Fruit fly (Drosophila melanogaster) whole organism, embryonic: ENCODE data around the gene Rab40.
A peak's percentile ranks its signal among the peaks of the same experiment; 100 is the strongest.

Source experiments
- B-H1 ChIP-seq: fragments of 200-800 bp; sonication (Bioruptor generic); IDR thresholded peaks from 3 replicates; pipeline ENCODE4 v1.3.6; 2022; ENCODE audit warnings: missing biosample characterization, missing genetic modification characterization
- CG10147 ChIP-seq: fragments of 200-800 bp; sonication (Bioruptor generic); optimal IDR thresholded peaks from 2 replicates; lab custom pipeline; 2019; ENCODE audit warnings: missing biosample characterization, mild to moderate bottlenecking, missing genetic modification characterization, moderate library complexity
- CG10209 ChIP-seq: fragments of 200-800 bp; sonication (Bioruptor generic); optimal IDR thresholded peaks from 3 replicates; lab custom pipeline; 2017; ENCODE audit warnings: missing biosample characterization, mild to moderate bottlenecking, missing genetic modification characterization, missing genetic modification reagents
- CG10274 ChIP-seq: fragments of 200-800 bp; sonication (Bioruptor generic); optimal IDR thresholded peaks from 3 replicates; lab custom pipeline; 2017; ENCODE audit warnings: missing biosample characterization, mild to moderate bottlenecking, missing genetic modification characterization
- CG10366 ChIP-seq: fragments of 200-800 bp; sonication (Bioruptor generic); IDR thresholded peaks from 2 replicates; pipeline ENCODE4 v1.3.6; 2022; ENCODE audit warnings: missing biosample characterization, missing genetic modification characterization
- CG10543 ChIP-seq: fragments of 200-800 bp; sonication (Bioruptor generic); optimal IDR thresholded peaks from 3 replicates; lab custom pipeline; 2017; ENCODE audit warnings: missing biosample characterization, mild to moderate bottlenecking, missing genetic modification characterization, moderate library complexity
- CG10979 ChIP-seq: fragments of 200-800 bp; sonication (Bioruptor generic); optimal IDR thresholded peaks from 2 replicates; lab custom pipeline; 2018; ENCODE audit warnings: missing biosample characterization, mild to moderate bottlenecking, missing genetic modification characterization, moderate library complexity
- CG11504 ChIP-seq: fragments of 200-800 bp; sonication (Bioruptor generic); optimal IDR thresholded peaks from 3 replicates; lab custom pipeline; 2019; ENCODE audit warnings: missing biosample characterization, mild to moderate bottlenecking, missing genetic modification characterization, moderate library complexity
- CG11560 ChIP-seq: fragments of 200-800 bp; sonication (Bioruptor generic); IDR thresholded peaks from 3 replicates; pipeline ENCODE4 v1.3.6; 2022; ENCODE audit warnings: missing biosample characterization, missing genetic modification characterization
- CG12104 ChIP-seq: fragments of 200-800 bp; sonication (Bioruptor generic); optimal IDR thresholded peaks from 3 replicates; lab custom pipeline; 2016; ENCODE audit warnings: missing biosample characterization, missing genetic modification characterization
- CG12155 ChIP-seq: fragments of 200-800 bp; sonication (Bioruptor generic); optimal IDR thresholded peaks from 3 replicates; lab custom pipeline; 2016; ENCODE audit warnings: missing biosample characterization, missing genetic modification characterization
- CG12299 ChIP-seq: fragments of 200-800 bp; sonication (Bioruptor generic); optimal IDR thresholded peaks from 2 replicates; lab custom pipeline; 2018; ENCODE audit warnings: missing biosample characterization, mild to moderate bottlenecking, missing genetic modification characterization
- CG1233 ChIP-seq: fragments of 200-800 bp; sonication (Bioruptor generic); optimal IDR thresholded peaks from 4 replicates; lab custom pipeline; 2018; ENCODE audit warnings: missing biosample characterization, mild to moderate bottlenecking, missing genetic modification characterization
- CG12659 ChIP-seq: fragments of 200-800 bp; sonication (Bioruptor generic); optimal IDR thresholded peaks from 3 replicates; lab custom pipeline; 2017; ENCODE audit warnings: mild to moderate bottlenecking, missing biosample characterization, missing genetic modification reagents, missing genetic modification characterization
- CG17385 ChIP-seq: fragments of 200-800 bp; sonication (Bioruptor generic); optimal IDR thresholded peaks from 3 replicates; lab custom pipeline; 2018; ENCODE audit warnings: missing biosample characterization, mild to moderate bottlenecking, missing genetic modification characterization
- CG17612 ChIP-seq: fragments of 200-800 bp; sonication (Bioruptor generic); IDR thresholded peaks from 2 replicates; pipeline ENCODE4 v1.3.6; 2022; ENCODE audit warnings: missing biosample characterization, missing genetic modification characterization
- CG2120 ChIP-seq: fragments of 200-800 bp; sonication (Bioruptor generic); optimal IDR thresholded peaks from 3 replicates; lab custom pipeline; 2016; ENCODE audit warnings: missing biosample characterization, missing genetic modification characterization
- CG2712 ChIP-seq: fragments of 200-800 bp; optimal IDR thresholded peaks from 3 replicates; lab custom pipeline; 2019; ENCODE audit warnings: missing biosample characterization, mild to moderate bottlenecking, missing genetic modification characterization, moderate library complexity
- CG30403 ChIP-seq: fragments of 200-800 bp; sonication (Bioruptor generic); optimal IDR thresholded peaks from 3 replicates; lab custom pipeline; 2016; ENCODE audit warnings: missing biosample characterization, missing genetic modification characterization
- CG3281 ChIP-seq: fragments of 200-800 bp; sonication (Bioruptor generic); optimal IDR thresholded peaks from 3 replicates; lab custom pipeline; 2017; ENCODE audit warnings: missing biosample characterization, mild to moderate bottlenecking, missing genetic modification characterization
- CG3407 ChIP-seq: fragments of 200-800 bp; sonication (Bioruptor generic); optimal IDR thresholded peaks from 2 replicates; lab custom pipeline; 2018; ENCODE audit warnings: missing biosample characterization, mild to moderate bottlenecking, missing genetic modification characterization
- CG4424 ChIP-seq: fragments of 200-800 bp; sonication (Bioruptor generic); optimal IDR thresholded peaks from 3 replicates; lab custom pipeline; 2016; ENCODE audit warnings: missing biosample characterization, missing genetic modification characterization
- CG6791 ChIP-seq: fragments of 200-800 bp; sonication (Bioruptor generic); IDR thresholded peaks from 3 replicates; pipeline ENCODE4 v1.3.6; 2022; ENCODE audit warnings: missing biosample characterization, missing genetic modification characterization; ENCODE audit not compliant: partially characterized antibody
- Dad ChIP-seq: fragments of 200-800 bp; sonication (Bioruptor generic); optimal IDR thresholded peaks from 3 replicates; lab custom pipeline; 2016; ENCODE audit warnings: missing biosample characterization, missing genetic modification characterization
- Doc3 ChIP-seq: fragments of 200-800 bp; sonication (Bioruptor generic); IDR thresholded peaks from 3 replicates; pipeline ENCODE4 v1.3.6; 2022; ENCODE audit warnings: missing biosample characterization, missing genetic modification characterization; ENCODE audit not compliant: partially characterized antibody
- E2f1 ChIP-seq: fragments of 200-800 bp; sonication (Bioruptor generic); IDR thresholded peaks from 2 replicates; pipeline ENCODE4 v1.3.6; 2022; ENCODE audit warnings: missing biosample characterization, missing genetic modification characterization
- Elba2 ChIP-seq: fragments of 200-800 bp; sonication (Bioruptor generic); optimal IDR thresholded peaks from 3 replicates; lab custom pipeline; 2016; ENCODE audit warnings: missing biosample characterization, missing genetic modification characterization
- Fer3 ChIP-seq: fragments of 200-800 bp; sonication (Bioruptor generic); optimal IDR thresholded peaks from 2 replicates; lab custom pipeline; 2018; ENCODE audit warnings: missing biosample characterization, mild to moderate bottlenecking, missing genetic modification characterization, moderate library complexity
- Gug ChIP-seq: fragments of 200-800 bp; sonication (Bioruptor generic); IDR thresholded peaks from 4 replicates; pipeline ENCODE4 v1.3.6; 2022; ENCODE audit warnings: missing biosample characterization, missing genetic modification characterization
- HHEX ChIP-seq: fragments of 200-800 bp; sonication (Bioruptor generic); optimal IDR thresholded peaks from 3 replicates; lab custom pipeline; 2017; ENCODE audit warnings: missing biosample characterization, mild to moderate bottlenecking, missing genetic modification characterization, missing genetic modification reagents
- Usf ChIP-seq: fragments of 200-800 bp; sonication (Bioruptor generic); optimal IDR thresholded peaks from 2 replicates; lab custom pipeline; 2017; ENCODE audit warnings: missing genotype, missing biosample characterization, missing genetic modification characterization
- bab2 ChIP-seq: fragments of 200-800 bp; sonication (Bioruptor generic); optimal IDR thresholded peaks from 2 replicates; lab custom pipeline; 2016; ENCODE audit warnings: missing biosample characterization, missing genetic modification characterization
- bsh ChIP-seq, 2 experiments: fragments of 200-800 bp; sonication (Bioruptor generic); optimal IDR thresholded peaks; 2 replicates each; lab custom pipeline; 2017 to 2018; ENCODE audit warnings: mild to moderate bottlenecking in 2 of 2, missing biosample characterization in 2 of 2, missing genetic modification characterization in 2 of 2, moderate library complexity in 1 of 2
- chn ChIP-seq: fragments of 200-800 bp; sonication (Bioruptor generic); optimal IDR thresholded peaks from 2 replicates; lab custom pipeline; 2016; ENCODE audit warnings: missing biosample characterization, missing genetic modification characterization
- ci ChIP-seq: fragments of 200-800 bp; sonication (Bioruptor generic); IDR thresholded peaks from 3 replicates; pipeline ENCODE4 v1.3.6; 2022; ENCODE audit warnings: missing biosample characterization, missing genetic modification characterization
- crc ChIP-seq: fragments of 200-800 bp; sonication (Bioruptor generic); optimal IDR thresholded peaks from 2 replicates; lab custom pipeline; 2016; ENCODE audit warnings: missing biosample characterization, missing genetic modification characterization
- fd96Cb ChIP-seq: fragments of 200-800 bp; sonication (Bioruptor generic); optimal IDR thresholded peaks from 2 replicates; lab custom pipeline; 2018; ENCODE audit warnings: missing biosample characterization, mild to moderate bottlenecking, missing genetic modification characterization, moderate library complexity
- gce ChIP-seq: fragments of 200-800 bp; sonication (Bioruptor generic); IDR thresholded peaks from 3 replicates; pipeline ENCODE4 v1.3.6; 2022; ENCODE audit warnings: missing biosample characterization, missing genetic modification characterization
- gem ChIP-seq: fragments of 200-800 bp; sonication (Bioruptor generic); optimal IDR thresholded peaks from 2 replicates; lab custom pipeline; 2019; ENCODE audit warnings: missing biosample characterization, mild to moderate bottlenecking, missing genetic modification characterization, moderate library complexity
- gt ChIP-seq: fragments of 200-800 bp; sonication (Bioruptor generic); IDR thresholded peaks from 2 replicates; pipeline ENCODE4 v1.3.6; 2022; ENCODE audit warnings: missing biosample characterization, missing genetic modification characterization
- lab ChIP-seq: fragments of 200-800 bp; sonication (Bioruptor generic); optimal IDR thresholded peaks from 3 replicates; lab custom pipeline; 2017; ENCODE audit warnings: missing biosample characterization, missing genetic modification characterization, mild to moderate bottlenecking, moderate library complexity, missing genetic modification reagents
- lola ChIP-seq, 3 experiments: fragments of >200 bp in 2 of 3; fragments of 200-800 bp in 1 of 3; sonication (Bioruptor generic) in 1 of 3; optimal IDR thresholded peaks; 2 replicates each; lab custom pipeline; 2017 to 2019; ENCODE audit warnings: missing biosample characterization in 3 of 3, missing genetic modification characterization in 3 of 3, mild to moderate bottlenecking in 1 of 3, moderate library complexity in 1 of 3
- nerfin-1 ChIP-seq: fragments of 200-800 bp; sonication (Bioruptor generic); optimal IDR thresholded peaks from 3 replicates; lab custom pipeline; 2019; ENCODE audit warnings: missing biosample characterization, mild to moderate bottlenecking, missing genetic modification characterization, moderate library complexity
- pum ChIP-seq: fragments of 200-800 bp; sonication (Bioruptor generic); optimal IDR thresholded peaks from 2 replicates; lab custom pipeline; 2016; ENCODE audit warnings: missing biosample characterization, missing genetic modification characterization
- ranshi ChIP-seq: fragments of 200-800 bp; sonication (Bioruptor generic); IDR thresholded peaks from 2 replicates; pipeline ENCODE4 v1.3.6; 2022; ENCODE audit warnings: missing biosample characterization, missing genetic modification characterization
- sens ChIP-seq: fragments of 200-800 bp; sonication (Bioruptor generic); peaks from one replicate; lab custom pipeline; 2016; ENCODE audit warnings: missing biosample characterization, missing genetic modification characterization
- tgo ChIP-seq: fragments of 200-800 bp; sonication (Bioruptor generic); IDR thresholded peaks from 3 replicates; pipeline ENCODE4 v1.3.6; 2022; ENCODE audit warnings: missing biosample characterization, missing genetic modification characterization
- tio ChIP-seq: fragments of 200-800 bp; sonication (Bioruptor generic); optimal IDR thresholded peaks from 2 replicates; lab custom pipeline; 2017; ENCODE audit warnings: missing biosample characterization, missing genetic modification characterization, inconsistent platforms
- vvl ChIP-seq: fragments of 200-800 bp; sonication (Bioruptor generic); IDR thresholded peaks from 2 replicates; pipeline ENCODE4 v1.3.6; 2022; ENCODE audit warnings: missing biosample characterization, missing genetic modification characterization

Gene Rab40

DNA sequence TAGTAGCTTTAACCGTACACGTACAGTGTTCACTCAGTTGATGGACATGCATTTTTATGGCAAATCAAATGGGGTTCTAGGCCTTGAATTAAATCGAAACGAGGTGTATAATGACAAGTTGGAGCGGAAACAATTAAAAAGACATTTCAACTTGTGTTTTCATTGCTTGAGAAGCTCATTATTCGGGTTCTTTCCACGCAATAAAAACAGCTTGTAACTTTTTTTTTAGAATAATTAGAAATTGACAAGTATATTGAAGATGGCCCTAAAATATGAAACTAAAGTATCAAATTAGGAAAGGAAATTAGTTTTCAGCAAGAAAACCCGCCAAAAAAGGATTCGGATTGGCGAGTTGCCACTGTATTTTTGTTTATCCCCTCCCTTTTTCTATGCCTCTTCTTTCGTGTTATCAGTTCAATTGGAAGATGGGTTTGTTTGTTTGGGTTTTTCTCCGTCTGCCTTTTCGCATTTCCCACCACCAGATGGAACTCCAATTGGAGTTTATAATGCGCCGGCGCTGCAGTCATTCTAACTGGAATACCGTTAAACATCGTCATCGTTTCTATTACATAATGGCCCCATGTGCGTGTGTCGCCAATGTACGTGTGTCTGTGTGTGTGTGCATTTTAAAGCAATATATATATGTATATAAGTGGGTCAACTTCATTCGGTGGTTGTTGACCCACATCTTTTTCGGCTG lies 3.8 kb upstream of the Rab40 start (continued):
- peak; percentile 51 for TF ChIP-seq crc (GFP tag; lab: Kevin White, UChicago)
- peak; percentile 65 for TF ChIP-seq CG30403 (GFP tag; lab: Kevin White, UChicago)
- TF ChIP-seq fd96Cb (tag; lab: Kevin White, UChicago) = peak; percentile 48
- TF ChIP-seq Dad = peak; percentile 20
- no peak for TF ChIP-seq CG10366 (GFP tag; lab: Robert Waterston, UW)
- TF ChIP-seq lola (GFP tag; optimal IDR thresholded peaks at IDR 0.05; lab: Kevin White, UChicago) = peak in 1 of 3 experiments; percentile 18
- peak; percentile 9 for TF ChIP-seq CG12299 (tag; lab: Kevin White, UChicago)
- peak; percentile 50 for TF ChIP-seq tio (GFP tag; lab: Kevin White, UChicago)
- TF ChIP-seq CG2120 = peak; percentile 68
- TF ChIP-seq tgo (GFP tag; lab: Robert Waterston, UW) = no peak
- peak; percentile 74 for TF ChIP-seq lab (GFP tag; lab: Kevin White, UChicago)
- peak; percentile 27 for TF ChIP-seq CG12104
- TF ChIP-seq CG4424 (GFP tag; lab: Kevin White, UChicago) = peak; percentile 45
- TF ChIP-seq CG10147 = peak; percentile 56
- peak; percentile 29 for TF ChIP-seq chn (GFP tag; lab: Kevin White, UChicago)
- TF ChIP-seq CG6791 = no peak
- TF ChIP-seq CG10209 (GFP tag; lab: Kevin White, UChicago) = peak; percentile 46
- no peak for TF ChIP-seq CG17612 (GFP tag; lab: Robert Waterston, UW)
- peak; percentile 45 for TF ChIP-seq CG10543 (GFP tag; lab: Kevin White, UChicago)
- TF ChIP-seq pum = no peak
- TF ChIP-seq bab2 (GFP tag; lab: Kevin White, UChicago) = peak; percentile 15
- TF ChIP-seq Usf = no peak
- peak; percentile 78 for TF ChIP-seq CG11504 (tag; lab: Kevin White, UChicago)
- TF ChIP-seq Gug (GFP tag; lab: Robert Waterston, UW) = no peak
- peak; percentile 92 for TF ChIP-seq sens (GFP tag; lab: Kevin White, UChicago)
- TF ChIP-seq Doc3 = no peak
- TF ChIP-seq E2f1 = peak; percentile 22; the same call in 1 of the 2 replicates
- TF ChIP-seq CG10979 (tag; lab: Kevin White, UChicago) = peak; percentile 43
- peak; percentile 32 for TF ChIP-seq CG2712
- peak; percentile 36 for TF ChIP-seq CG1233
- peak; percentile 52 for TF ChIP-seq CG17385 (GFP tag; lab: Kevin White, UChicago)
- TF ChIP-seq vvl (GFP tag; lab: Robert Waterston, UW) = peak; percentile 33; the same call in 1 of the 2 replicates
- peak in 1 of 2 experiments; percentile 35 for TF ChIP-seq bsh (GFP tag; optimal IDR thresholded peaks at IDR 0.05; lab: Kevin White, UChicago)
- peak; percentile 55 for TF ChIP-seq HHEX (GFP tag; lab: Kevin White, UChicago)
- TF ChIP-seq CG12659 (GFP tag; lab: Kevin White, UChicago) = peak; percentile 41
- no peak for TF ChIP-seq gt
- TF ChIP-seq gce (GFP tag; lab: Robert Waterston, UW) = no peak
- TF ChIP-seq CG11560 (tag; lab: Robert Waterston, UW) = 0 out of 3 replicates have a peak, but pooled peaks have one; percentile 12
- no peak for TF ChIP-seq ci
- peak; percentile 82 for TF ChIP-seq Elba2 (GFP tag; lab: Kevin White, UChicago)
- no peak for TF ChIP-seq ranshi (GFP tag; lab: Robert Waterston, UW)
- TF ChIP-seq Fer3 (tag; lab: Kevin White, UChicago) = peak; percentile 2
- peak; percentile 61 for TF ChIP-seq CG3281 (GFP tag; lab: Kevin White, UChicago)
- TF ChIP-seq B-H1 (GFP tag; lab: Robert Waterston, UW) = no peak
- TF ChIP-seq nerfin-1 (tag; lab: Kevin White, UChicago) = peak; percentile 52
- TF ChIP-seq CG10274 (GFP tag; lab: Kevin White, UChicago) = peak; percentile 16
- peak; percentile 27 for TF ChIP-seq CG12155
- TF ChIP-seq gem = peak; percentile 68
- TF ChIP-seq CG3407 (GFP tag; lab: Kevin White, UChicago) = peak; percentile 7
